Worm (Caenorhabditis elegans) whole organism, L4 larva: Measurements from ENCODE around the gene toh-1.

Experiments used
- F10B5.3 ChIP-seq: sonication (generic microtip); optimal IDR thresholded peaks from 2 replicates; lab custom pipeline; 2016; ENCODE audit warnings: mild to moderate bottlenecking, missing genetic modification characterization, missing compliant biosample characterization
- ama-1 ChIP-seq: fragments of 150-350 bp; optimal IDR thresholded peaks from 2 replicates; lab custom pipeline; 2014; ENCODE audit warnings: inconsistent platforms, mixed read lengths
- mdl-1 ChIP-seq, 2 experiments: fragments of 150-350 bp in 1 of 2; sonication (generic microtip) in 1 of 2; optimal IDR thresholded peaks; 2 replicates each; lab custom pipeline; 2014 to 2017; ENCODE audit warnings: missing biosample characterization in 2 of 2, missing genetic modification characterization in 2 of 2
- nhr-76 ChIP-seq: fragments of 150-350 bp; optimal IDR thresholded peaks from 2 replicates; lab custom pipeline; 2014; ENCODE audit warnings: missing biosample characterization, missing genetic modification characterization
- pha-4 ChIP-seq, 2 experiments: fragments of 150-350 bp in 1 of 2; fragments of 200-800 bp in 1 of 2; sonication (Bioruptor generic) in 1 of 2; IDR thresholded peaks in 1 of 2; optimal IDR thresholded peaks in 1 of 2; 2 replicates each; pipeline versions ENCODE4 v1.3.6 to Lab custom; 2014 to 2022; ENCODE audit warnings: missing genetic modification characterization in 2 of 2, missing genetic modification reagents in 2 of 2, missing biosample characterization in 1 of 2, missing compliant biosample characterization in 1 of 2
- skn-1 ChIP-seq: fragments of 150-350 bp; optimal IDR thresholded peaks from 2 replicates; lab custom pipeline; 2014; ENCODE audit warnings: missing biosample characterization, missing genetic modification characterization
- unc-130 ChIP-seq: sonication (generic microtip); optimal IDR thresholded peaks from 2 replicates; lab custom pipeline; 2016; ENCODE audit warnings: missing genetic modification reagents, missing genetic modification characterization, missing compliant biosample characterization
- ztf-7 ChIP-seq: fragments of 150-350 bp; optimal IDR thresholded peaks from 2 replicates; lab custom pipeline; 2014; ENCODE audit warnings: missing biosample characterization, missing genetic modification characterization

- TF ChIP-seq unc-130 (no peak), mdl-1 (tag; optimal IDR thresholded peaks at IDR 0.05; lab: Kevin White, UChicago) (no peak), F10B5.3 (tag; lab: Kevin White, UChicago) (no peak), ztf-7 (no peak), pha-4 (GFP tag; IDR thresholded peaks at IDR 0.05; lab: Robert Waterston, UW) (no peak), pha-4 (tag; optimal IDR thresholded peaks at IDR 0.05; lab: Kevin White, UChicago) (no peak), nhr-76 (no peak), ama-1 (lab: Kevin White, UChicago) (peak; percentile 54), skn-1 (tag; lab: Kevin White, UChicago) (no peak)
Observed at ce11 chrIII:3789688-3790371, 19.0 kb downstream of the toh-1 start.
